Fruit fly (Drosophila melanogaster): ENCODE results near the gene Tak1.

Gene Tak1

DNA sequence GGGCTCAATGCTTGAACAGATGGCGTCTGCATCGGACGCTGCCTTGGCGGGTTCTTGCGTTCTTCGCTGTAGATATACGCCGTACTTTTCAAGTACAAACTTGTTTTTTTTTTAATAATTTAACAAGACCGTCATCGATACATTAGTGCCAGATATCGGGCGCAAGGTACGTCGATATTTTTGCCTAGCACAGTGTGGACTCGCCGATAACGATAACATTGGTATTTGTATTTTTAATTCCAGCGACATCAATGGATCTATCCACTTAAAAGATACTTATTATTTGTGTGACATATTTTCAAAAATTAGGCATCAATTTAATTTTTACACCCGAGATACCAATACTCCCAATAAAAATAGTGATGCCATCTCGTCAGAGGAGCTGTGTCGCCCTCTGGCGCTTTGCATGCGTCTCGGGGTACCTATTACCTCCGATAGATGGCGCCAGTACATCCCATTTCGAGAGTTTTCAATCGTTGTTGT is at the start of gene Tak1:
Tak1 (minus strand) TSS at position 175 of the 483 bp plus-strand sequence.
- TF ChIP-seq onecut (GFP tag; IDR thresholded peaks at IDR 0.05) (peak; percentile 51; the same call in 1 of the 2 replicates), HLH54F (GFP tag; optimal IDR thresholded peaks at IDR 0.05) (peak; percentile 11), Fer2 (tag; optimal IDR thresholded peaks at IDR 0.05) (no peak), CG1603 (tag; optimal IDR thresholded peaks at IDR 0.05) (peak; percentile 72), CG10147 (GFP tag; optimal IDR thresholded peaks at IDR 0.05) (no peak), CG12659 (GFP tag; optimal IDR thresholded peaks at IDR 0.05) (peak; percentile 74), lov (optimal IDR thresholded peaks at IDR 0.05) (no peak), lov (GFP tag; IDR thresholded peaks at IDR 0.05) (0 out of 3 replicates have a peak, but pooled peaks have one; percentile 9), CG9215 (GFP tag; IDR thresholded peaks at IDR 0.05) (no peak), p53 (GFP tag; optimal IDR thresholded peaks at IDR 0.05) (peak; percentile 17), D (optimal IDR thresholded peaks at IDR 0.05) (no peak), D (GFP tag; optimal IDR thresholded peaks at IDR 0.05) (no peak), Ravus (GFP tag; IDR thresholded peaks at IDR 0.05) (no peak), CG14710 (tag; optimal IDR thresholded peaks at IDR 0.05) (peak; percentile 59), B-H1 (GFP tag; IDR thresholded peaks at IDR 0.05) (no peak; the same call in 2 of the 3 replicates), toy (GFP tag; IDR thresholded peaks at IDR 0.05) (no peak), hth (optimal IDR thresholded peaks at IDR 0.05) (no peak), kni (GFP tag; optimal IDR thresholded peaks at IDR 0.05) (no peak), CG7786 (GFP tag; optimal IDR thresholded peaks at IDR 0.05) (peak; percentile 25), HLH4C (GFP tag; IDR thresholded peaks at IDR 0.05; ENCODE audit: partially characterized antibody) (peak; percentile 90), CG33213 (GFP tag; optimal IDR thresholded peaks at IDR 0.05) (peak; percentile 69), HLHmδ (GFP tag; optimal IDR thresholded peaks at IDR 0.05) (peak; percentile 24), CG7271 (tag; optimal IDR thresholded peaks at IDR 0.05) (no peak), CG4282 (GFP tag; optimal IDR thresholded peaks at IDR 0.05) (no peak), TFAM (GFP tag; optimal IDR thresholded peaks at IDR 0.05) (no peak), zf30C (GFP tag; optimal IDR thresholded peaks at IDR 0.05) (no peak), CG13624 (GFP tag; optimal IDR thresholded peaks at IDR 0.05) (peak; percentile 59), Mes4 (GFP tag; optimal IDR thresholded peaks at IDR 0.05) (peak; percentile 37), croc (GFP tag; conservative IDR thresholded peaks at IDR 0.05) (peak; percentile 19; the same call in 1 of the 3 replicates), emc (GFP tag; optimal IDR thresholded peaks at IDR 0.05) (peak; percentile 43), tin (GFP tag; optimal IDR thresholded peaks at IDR 0.05) (peak; percentile 73), chm (GFP tag; IDR thresholded peaks at IDR 0.05) (no peak), da (GFP tag; optimal IDR thresholded peaks at IDR 0.05) (no peak), D19A (tag; optimal IDR thresholded peaks at IDR 0.05) (no peak), CG12219 (GFP tag; optimal IDR thresholded peaks at IDR 0.05) (peak; percentile 31), her (GFP tag; optimal IDR thresholded peaks at IDR 0.05) (peak; percentile 55), wdn (GFP tag; IDR thresholded peaks at IDR 0.05) (no peak), cas (GFP tag; IDR thresholded peaks at IDR 0.05) (no peak), ato (GFP tag; IDR thresholded peaks at IDR 0.05; ENCODE audit: partially characterized antibody) (peak; percentile 64; the same call in 1 of the 2 replicates), CG7357 (GFP tag; IDR thresholded peaks at IDR 0.05) (0 out of 3 replicates have a peak, but pooled peaks have one; percentile 49), CG30403 (GFP tag; optimal IDR thresholded peaks at IDR 0.05) (peak; percentile 62), CG2678 (tag; optimal IDR thresholded peaks at IDR 0.05) (peak; percentile 34), Oaz (GFP tag; IDR thresholded peaks at IDR 0.05) (no peak), CG2712 (tag; optimal IDR thresholded peaks at IDR 0.05) (peak; percentile 63), CG18764 (GFP tag; optimal IDR thresholded peaks at IDR 0.05) (peak; percentile 98), cwo (GFP tag; optimal IDR thresholded peaks at IDR 0.05) (no peak), Awh (GFP tag; IDR thresholded peaks at IDR 0.05) (no peak), yki (optimal IDR thresholded peaks at IDR 0.05) (no peak), CG11093 (GFP tag; IDR thresholded peaks at IDR 0.05) (no peak), ap (GFP tag; IDR thresholded peaks at IDR 0.05) (0 out of 2 replicates have a peak, but pooled peaks have one; percentile 19), ken (GFP tag; IDR thresholded peaks at IDR 0.05) (0 out of 3 replicates have a peak, but pooled peaks have one; percentile 63), Sin3A (optimal IDR thresholded peaks at IDR 0.05) (peak; percentile 70), CG3726 (GFP tag; IDR thresholded peaks at IDR 0.05) (no peak)
